Worm (Caenorhabditis elegans) whole organism, L3 larva: ENCODE data around the gene F32G8.2.

Experiments
- ama-1 ChIP-seq: fragments of 150-350 bp; optimal IDR thresholded peaks from 2 replicates; lab custom pipeline; 2018
- daf-12 ChIP-seq: fragments of 150-350 bp; optimal IDR thresholded peaks from 2 replicates; lab custom pipeline; 2014; ENCODE audit warnings: missing biosample characterization, missing genetic modification reagents, missing genetic modification characterization
- elt-2 ChIP-seq: sonication (generic microtip); optimal IDR thresholded peaks from 2 replicates; lab custom pipeline; 2016; ENCODE audit warnings: missing genetic modification reagents, mild to moderate bottlenecking, missing genetic modification characterization, missing compliant biosample characterization
- fkh-10 ChIP-seq: sonication (generic microtip); optimal IDR thresholded peaks from 2 replicates; lab custom pipeline; 2017; ENCODE audit warnings: missing biosample characterization, missing genetic modification reagents, missing genetic modification characterization
- pqm-1 ChIP-seq: fragments of 150-350 bp; optimal IDR thresholded peaks from 2 replicates; lab custom pipeline; 2017; ENCODE audit warnings: missing biosample characterization, missing genetic modification characterization, inconsistent platforms
- skn-1 ChIP-seq: fragments of 150-350 bp; optimal IDR thresholded peaks from 2 replicates; lab custom pipeline; 2014; ENCODE audit warnings: missing biosample characterization, missing genetic modification characterization
- snpc-4 ChIP-seq: fragments of 150-350 bp; optimal IDR thresholded peaks from 2 replicates; lab custom pipeline; 2014; ENCODE audit warnings: missing biosample characterization, missing genetic modification characterization
- tbx-2 ChIP-seq: sonication (generic microtip); optimal IDR thresholded peaks from 2 replicates; lab custom pipeline; 2016; ENCODE audit warnings: mild to moderate bottlenecking, missing genetic modification characterization, missing compliant biosample characterization
- unc-39 ChIP-seq: sonication (generic microtip); optimal IDR thresholded peaks from 4 replicates; lab custom pipeline; 2017; ENCODE audit warnings: missing biosample characterization, missing genetic modification characterization

- TF ChIP-seq skn-1 (tag; lab: Kevin White, UChicago) (no peak), daf-12 (tag; lab: Kevin White, UChicago) (no peak), ama-1 (lab: Kevin White, UChicago) (no peak), fkh-10 (GFP tag; lab: Kevin White, UChicago) (no peak), pqm-1 (tag; lab: Kevin White, UChicago) (no peak), snpc-4 (no peak), elt-2 (no peak), unc-39 (no peak), tbx-2 (tag; lab: Kevin White, UChicago) (no peak)
Measured at ce11 chrV:10501295-10501694, 48.5 kb upstream of the F32G8.2 start, which contains the start of gene C35A5.3.
